Fruit fly (Drosophila melanogaster) whole organism, embryonic: Measurements from ENCODE around the gene woc.

Source experiments
- Atf6 ChIP-seq: fragments of 200-800 bp; sonication (Bioruptor generic); IDR thresholded peaks from 2 replicates; pipeline ENCODE4 v1.3.6; 2022; ENCODE audit warnings: missing biosample characterization, missing genetic modification characterization
- Bteb2 ChIP-seq: fragments of 200-800 bp; sonication (Bioruptor generic); optimal IDR thresholded peaks from 2 replicates; lab custom pipeline; 2016; ENCODE audit warnings: missing biosample characterization, missing genetic modification characterization
- CG1024 ChIP-seq: fragments of 200-800 bp; sonication (Bioruptor generic); IDR thresholded peaks from 2 replicates; pipeline ENCODE4 v1.3.6; 2022; ENCODE audit warnings: missing biosample characterization, missing genetic modification characterization
- CG10274 ChIP-seq: fragments of 200-800 bp; sonication (Bioruptor generic); optimal IDR thresholded peaks from 3 replicates; lab custom pipeline; 2017; ENCODE audit warnings: missing biosample characterization, mild to moderate bottlenecking, missing genetic modification characterization
- CG10366 ChIP-seq: fragments of 200-800 bp; sonication (Bioruptor generic); IDR thresholded peaks from 2 replicates; pipeline ENCODE4 v1.3.6; 2022; ENCODE audit warnings: missing biosample characterization, missing genetic modification characterization
- CG12659 ChIP-seq: fragments of 200-800 bp; sonication (Bioruptor generic); optimal IDR thresholded peaks from 3 replicates; lab custom pipeline; 2017; ENCODE audit warnings: mild to moderate bottlenecking, missing biosample characterization, missing genetic modification reagents, missing genetic modification characterization
- CG12744 ChIP-seq: fragments of 200-800 bp; sonication (Bioruptor generic); optimal IDR thresholded peaks from 2 replicates; lab custom pipeline; 2016; ENCODE audit warnings: missing biosample characterization, missing genetic modification characterization
- CG13287 ChIP-seq: fragments of 200-800 bp; sonication (Bioruptor generic); IDR thresholded peaks from 2 replicates; pipeline ENCODE4 v1.3.6; 2022; ENCODE audit warnings: missing biosample characterization, missing genetic modification characterization; ENCODE audit not compliant: partially characterized antibody
- CG14441 ChIP-seq: fragments of 200-800 bp; sonication (Bioruptor generic); IDR thresholded peaks from 2 replicates; pipeline ENCODE4 v1.3.6; 2022; ENCODE audit warnings: missing biosample characterization, missing genetic modification characterization
- CG1647 ChIP-seq: fragments of 200-800 bp; sonication (Bioruptor generic); optimal IDR thresholded peaks from 3 replicates; lab custom pipeline; 2016; ENCODE audit warnings: missing biosample characterization, missing genetic modification characterization
- CG18011 ChIP-seq: fragments of 200-800 bp; sonication (Bioruptor generic); optimal IDR thresholded peaks from 2 replicates; lab custom pipeline; 2017; ENCODE audit warnings: missing biosample characterization, missing genetic modification characterization, mild to moderate bottlenecking, moderate library complexity, missing genotype
- CG2199 ChIP-seq: fragments of 200-800 bp; sonication (Bioruptor generic); IDR thresholded peaks from 3 replicates; pipeline ENCODE4 v1.3.6; 2022; ENCODE audit warnings: missing biosample characterization, missing genetic modification characterization
- CG33557 ChIP-seq: fragments of 200-800 bp; sonication (Bioruptor generic); optimal IDR thresholded peaks from 2 replicates; lab custom pipeline; 2019; ENCODE audit warnings: missing biosample characterization, mild to moderate bottlenecking, missing genetic modification characterization, moderate library complexity
- CG34224 ChIP-seq: fragments of 200-800 bp; sonication (Bioruptor generic); IDR thresholded peaks from 3 replicates; pipeline ENCODE4 v1.3.6; 2022; ENCODE audit warnings: missing biosample characterization, missing genetic modification characterization; ENCODE audit not compliant: partially characterized antibody
- CG3726 ChIP-seq: fragments of 200-800 bp; sonication (Bioruptor generic); IDR thresholded peaks from 3 replicates; pipeline ENCODE4, ENCODE4 v1.3.6; 2022; ENCODE audit warnings: missing biosample characterization, missing genetic modification characterization
- CG4328 ChIP-seq: fragments of 200-800 bp; sonication (Bioruptor generic); optimal IDR thresholded peaks from 3 replicates; lab custom pipeline; 2017; ENCODE audit warnings: missing biosample characterization, missing genetic modification reagents, missing genetic modification characterization
- CG43689 ChIP-seq: fragments of 200-800 bp; sonication (Bioruptor generic); IDR thresholded peaks from 2 replicates; pipeline ENCODE4 v1.3.6; 2022; ENCODE audit warnings: missing biosample characterization, missing genetic modification characterization
- CG7839 ChIP-seq: fragments of 200-800 bp; sonication (Bioruptor generic); optimal IDR thresholded peaks from 3 replicates; lab custom pipeline; 2018; ENCODE audit warnings: missing biosample characterization, mild to moderate bottlenecking, missing genetic modification characterization, moderate library complexity
- CG8388 ChIP-seq: fragments of 200-800 bp; sonication (Bioruptor generic); optimal IDR thresholded peaks from 2 replicates; lab custom pipeline; 2019; ENCODE audit warnings: missing biosample characterization, mild to moderate bottlenecking, missing genetic modification characterization, moderate library complexity
- Drgx ChIP-seq: fragments of 200-800 bp; sonication (Bioruptor generic); IDR thresholded peaks from 2 replicates; pipeline ENCODE4 v1.3.6; 2022; ENCODE audit warnings: missing biosample characterization, missing genetic modification characterization
- ERR ChIP-seq: fragments of 200-800 bp; sonication (Bioruptor generic); optimal IDR thresholded peaks from 2 replicates; lab custom pipeline; 2016; ENCODE audit warnings: missing biosample characterization, missing genetic modification characterization
- HLH3B ChIP-seq: fragments of 200-800 bp; sonication (Bioruptor generic); IDR thresholded peaks from 2 replicates; pipeline ENCODE4 v1.3.6; 2022; ENCODE audit warnings: missing biosample characterization, missing genetic modification characterization
- Med ChIP-seq: fragments of 200-800 bp; sonication (Bioruptor generic); peaks from one replicate; lab custom pipeline; 2016; ENCODE audit warnings: missing biosample characterization, missing genetic modification characterization, mild to moderate bottlenecking, inconsistent platforms, moderate library complexity
- Meics ChIP-seq: fragments of 200-800 bp; sonication (Bioruptor generic); optimal IDR thresholded peaks from 2 replicates; lab custom pipeline; 2017; ENCODE audit warnings: missing biosample characterization, mild to moderate bottlenecking, missing genetic modification characterization
- Nf-YC ChIP-seq: fragments of 200-800 bp; optimal IDR thresholded peaks from 3 replicates; lab custom pipeline; 2019; ENCODE audit warnings: missing biosample characterization, mild to moderate bottlenecking, missing genetic modification characterization, moderate library complexity
- Ptx1 ChIP-seq: fragments of 200-800 bp; sonication (Bioruptor generic); IDR thresholded peaks from 2 replicates; pipeline ENCODE4 v1.3.6; 2022; ENCODE audit warnings: missing biosample characterization, missing genetic modification characterization
- Side ChIP-seq: fragments of 200-800 bp; sonication (Bioruptor generic); optimal IDR thresholded peaks from 2 replicates; lab custom pipeline; 2016; ENCODE audit warnings: missing biosample characterization, missing genetic modification characterization
- caup ChIP-seq: fragments of 200-800 bp; sonication (Bioruptor generic); optimal IDR thresholded peaks from 3 replicates; lab custom pipeline; 2017; ENCODE audit warnings: missing biosample characterization, mild to moderate bottlenecking, missing genetic modification characterization, moderate library complexity; ENCODE audit not compliant: severe bottlenecking
- crp ChIP-seq, 2 experiments: fragments of 200-800 bp; sonication (Bioruptor generic); optimal IDR thresholded peaks; 2 replicates in 1 of 2; 3 replicates in 1 of 2; lab custom pipeline; 2017; ENCODE audit warnings: missing biosample characterization in 2 of 2, missing genetic modification characterization in 2 of 2, mild to moderate bottlenecking in 1 of 2, moderate library complexity in 1 of 2
- ems ChIP-seq: fragments of 200-800 bp; sonication (Bioruptor generic); optimal IDR thresholded peaks from 3 replicates; lab custom pipeline; 2016; ENCODE audit warnings: missing biosample characterization, missing genetic modification characterization
- esg ChIP-seq: fragments of 200-800 bp; sonication (Bioruptor generic); conservative IDR thresholded peaks from 2 replicates; pipeline ENCODE4 v1.3.6; 2022; ENCODE audit warnings: missing biosample characterization, missing genetic modification characterization
- eve ChIP-seq, 2 experiments: fragments of >200 bp; optimal IDR thresholded peaks; 2 replicates each; lab custom pipeline; 2017; ENCODE audit warnings: missing biosample characterization in 2 of 2, missing genetic modification characterization in 2 of 2
- eyg ChIP-seq: fragments of 200-800 bp; sonication (Bioruptor generic); optimal IDR thresholded peaks from 3 replicates; lab custom pipeline; 2016; ENCODE audit warnings: missing biosample characterization, missing genetic modification characterization
- ind ChIP-seq: fragments of 200-800 bp; sonication (Bioruptor generic); optimal IDR thresholded peaks from 3 replicates; lab custom pipeline; 2016; ENCODE audit warnings: missing biosample characterization, missing genetic modification characterization
- klu ChIP-seq: fragments of 200-800 bp; sonication (Bioruptor generic); IDR thresholded peaks from 2 replicates; pipeline ENCODE4 v1.3.6; 2022; ENCODE audit warnings: missing biosample characterization, missing genetic modification characterization
- lbe ChIP-seq: fragments of 200-800 bp; sonication (Bioruptor generic); optimal IDR thresholded peaks from 2 replicates; lab custom pipeline; 2016; ENCODE audit warnings: missing biosample characterization, mild to moderate bottlenecking, missing genetic modification characterization
- lov ChIP-seq, 2 experiments: fragments of 200-800 bp in 1 of 2; fragments of >200 bp in 1 of 2; sonication (Bioruptor generic) in 1 of 2; IDR thresholded peaks in 1 of 2; optimal IDR thresholded peaks in 1 of 2; 2 replicates in 1 of 2; 3 replicates in 1 of 2; pipeline versions ENCODE4 v1.3.6 to Lab custom; 2017 to 2022; ENCODE audit warnings: missing biosample characterization in 1 of 2, missing genetic modification characterization in 1 of 2
- nom ChIP-seq: fragments of 200-800 bp; sonication (Bioruptor generic); optimal IDR thresholded peaks from 2 replicates; lab custom pipeline; 2017; ENCODE audit warnings: missing biosample characterization, missing genetic modification characterization, mild to moderate bottlenecking, moderate library complexity, missing genetic modification reagents
- oc ChIP-seq: fragments of 200-800 bp; sonication (Bioruptor generic); optimal IDR thresholded peaks from 2 replicates; lab custom pipeline; 2018; ENCODE audit warnings: missing biosample characterization, mild to moderate bottlenecking, missing genetic modification characterization, moderate library complexity
- prd ChIP-seq, 3 experiments: fragments of >200 bp in 2 of 3; fragments of 200-800 bp in 1 of 3; sonication (Bioruptor generic) in 1 of 3; optimal IDR thresholded peaks in 2 of 3; IDR thresholded peaks in 1 of 3; 2 replicates in 2 of 3; 3 replicates in 1 of 3; pipeline versions ENCODE4 v1.3.6 to Lab custom; 2017 to 2022; ENCODE audit warnings: missing biosample characterization in 1 of 3, missing genetic modification characterization in 1 of 3
- pum ChIP-seq: fragments of 200-800 bp; sonication (Bioruptor generic); optimal IDR thresholded peaks from 2 replicates; lab custom pipeline; 2016; ENCODE audit warnings: missing biosample characterization, missing genetic modification characterization
- repo ChIP-seq: fragments of 200-800 bp; sonication (Bioruptor generic); optimal IDR thresholded peaks from 2 replicates; lab custom pipeline; 2016; ENCODE audit warnings: missing biosample characterization, missing genetic modification characterization
- sens ChIP-seq: fragments of 200-800 bp; sonication (Bioruptor generic); peaks from one replicate; lab custom pipeline; 2016; ENCODE audit warnings: missing biosample characterization, missing genetic modification characterization
- slbo ChIP-seq: fragments of 200-800 bp; sonication (Bioruptor generic); IDR thresholded peaks from 2 replicates; pipeline ENCODE4 v1.3.6; 2022; ENCODE audit warnings: missing biosample characterization, missing genetic modification characterization
- vnd ChIP-seq: fragments of 200-800 bp; sonication (Bioruptor generic); IDR thresholded peaks from 3 replicates; pipeline ENCODE4 v1.3.6; 2022; ENCODE audit warnings: missing biosample characterization, missing genetic modification characterization; ENCODE audit not compliant: partially characterized antibody
- vvl ChIP-seq: fragments of 200-800 bp; sonication (Bioruptor generic); IDR thresholded peaks from 2 replicates; pipeline ENCODE4 v1.3.6; 2022; ENCODE audit warnings: missing biosample characterization, missing genetic modification characterization
- yki ChIP-seq: fragments of >200 bp; optimal IDR thresholded peaks from 3 replicates; lab custom pipeline; 2018

Gene woc

DNA sequence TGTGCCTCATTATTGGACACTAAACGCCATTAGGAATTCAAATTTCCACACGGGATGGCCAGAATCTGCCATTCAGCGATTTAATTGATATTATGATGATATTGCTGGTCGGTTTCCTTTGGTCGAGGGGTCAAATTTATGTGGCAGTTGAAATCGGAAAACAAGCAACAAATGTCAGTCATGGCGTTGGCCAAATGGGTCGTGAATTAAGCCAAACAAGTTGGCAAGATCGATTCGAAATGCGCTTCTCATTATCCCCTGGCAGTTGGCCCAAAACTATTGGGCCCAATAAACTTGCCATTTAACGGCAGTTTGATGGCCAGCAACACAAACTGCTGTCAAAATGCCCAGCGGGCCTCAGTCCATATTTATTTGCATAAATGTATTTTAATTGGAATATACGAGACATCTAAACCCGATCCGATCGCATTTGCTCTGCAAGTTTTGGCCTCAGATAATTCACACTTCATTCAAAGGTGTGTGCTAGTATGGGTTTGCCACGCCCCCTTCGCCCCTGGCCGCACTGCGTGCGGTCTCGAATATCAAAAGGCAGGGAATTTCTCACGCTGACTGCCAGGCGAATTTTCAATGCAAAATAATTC, 50.8 kb downstream of the woc start (continued):
- no peak for TF ChIP-seq CG14441 (GFP tag; lab: Robert Waterston, UW)
- no peak for TF ChIP-seq CG13287 (GFP tag; lab: Robert Waterston, UW)
- TF ChIP-seq CG10366 (GFP tag; lab: Robert Waterston, UW), result no peak
- 0 out of 3 replicates have a peak, but pooled peaks have one; percentile 23 for TF ChIP-seq CG3726 (GFP tag; lab: Robert Waterston, UW)
- TF ChIP-seq slbo (GFP tag; lab: Robert Waterston, UW), result no peak
- TF ChIP-seq vvl (GFP tag; lab: Robert Waterston, UW), result peak; percentile 63
- TF ChIP-seq CG43689, result no peak
- TF ChIP-seq repo (GFP tag; lab: Kevin White, UChicago), result no peak
- no peak for TF ChIP-seq Side (GFP tag; lab: Kevin White, UChicago)
- TF ChIP-seq nom (GFP tag; lab: Kevin White, UChicago), result no peak
- TF ChIP-seq CG8388 (GFP tag; lab: Kevin White, UChicago), result no peak
- no peak for TF ChIP-seq Nf-YC (tag; lab: Kevin White, UChicago)
- no peak for TF ChIP-seq ERR (GFP tag; lab: Kevin White, UChicago)
- TF ChIP-seq klu (GFP tag; lab: Robert Waterston, UW), result no peak
- TF ChIP-seq yki, result no peak

DNA sequence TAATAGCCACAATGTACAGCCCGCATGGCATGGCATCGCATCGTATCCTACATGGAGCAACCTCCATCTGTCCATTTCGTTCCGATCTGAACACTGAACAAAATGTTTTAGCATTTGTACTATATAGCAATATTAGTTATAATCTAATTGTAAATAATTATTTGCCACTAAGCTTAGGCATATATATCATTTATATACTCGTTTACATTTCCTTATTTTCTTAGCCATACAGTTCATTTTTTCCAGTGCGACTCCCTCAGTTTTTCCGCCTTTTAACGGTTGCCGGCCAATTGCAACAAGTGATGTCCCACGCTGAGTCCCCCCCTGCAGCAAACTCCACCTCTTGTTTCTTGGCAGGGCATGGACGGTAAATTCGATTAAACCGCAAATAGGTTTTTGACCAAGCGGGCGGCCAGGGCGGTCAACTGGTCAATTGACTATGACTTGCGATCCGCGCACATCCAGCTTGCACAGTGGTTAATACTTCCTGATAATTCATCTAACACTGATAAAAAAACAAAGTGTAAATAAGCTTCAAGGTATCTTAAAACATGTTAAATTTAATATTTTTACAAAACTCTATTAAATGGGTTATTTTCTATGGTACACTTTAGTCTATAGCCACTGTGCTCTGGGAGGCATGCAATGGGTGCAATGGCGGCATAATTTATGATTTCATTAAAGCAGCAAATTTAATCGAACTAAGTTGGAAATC, 54.1 kb downstream of the woc start:
- no peak for TF ChIP-seq CG8388 (GFP tag; lab: Kevin White, UChicago)
- no peak for TF ChIP-seq CG10274
- no peak for TF ChIP-seq eve (GFP tag; optimal IDR thresholded peaks at IDR 0.05; lab: Kevin White, UChicago)
- TF ChIP-seq CG33557 (GFP tag; lab: Kevin White, UChicago), result no peak
- TF ChIP-seq CG4328 (GFP tag; lab: Kevin White, UChicago), result no peak
- no peak for TF ChIP-seq crp (GFP tag; optimal IDR thresholded peaks at IDR 0.05; lab: Kevin White, UChicago)
- TF ChIP-seq Ptx1 (GFP tag; lab: Robert Waterston, UW), result 0 out of 2 replicates have a peak, but pooled peaks have one; percentile 6
- no peak for TF ChIP-seq vnd (GFP tag; lab: Robert Waterston, UW)
- no peak for TF ChIP-seq ind (GFP tag; lab: Kevin White, UChicago)
- TF ChIP-seq CG12744 (GFP tag; lab: Kevin White, UChicago), result no peak
- TF ChIP-seq lov (optimal IDR thresholded peaks at IDR 0.05; lab: Kevin White, UChicago), result no peak
- no peak for TF ChIP-seq lov (GFP tag; IDR thresholded peaks at IDR 0.05; lab: Robert Waterston, UW)
- no peak for TF ChIP-seq CG18011 (GFP tag; lab: Kevin White, UChicago)
- TF ChIP-seq CG2199 (GFP tag; lab: Robert Waterston, UW), result no peak
- TF ChIP-seq CG1024 (GFP tag; lab: Robert Waterston, UW), result no peak
- peak; percentile 12; the same call in 1 of the 2 replicates for TF ChIP-seq Drgx (GFP tag; lab: Robert Waterston, UW)
- TF ChIP-seq pum (GFP tag; lab: Kevin White, UChicago), result no peak
- 0 out of 2 replicates have a peak, but pooled peaks have one; percentile 14 for TF ChIP-seq esg (GFP tag; lab: Robert Waterston, UW)
- TF ChIP-seq CG1647 (GFP tag; lab: Kevin White, UChicago), result no peak
- TF ChIP-seq sens (GFP tag; lab: Kevin White, UChicago), result peak; percentile 27
- no peak for TF ChIP-seq Bteb2
- peak; percentile 25 for TF ChIP-seq Med
- TF ChIP-seq lbe, result no peak
- TF ChIP-seq Atf6 (GFP tag; lab: Robert Waterston, UW), result no peak
- no peak for TF ChIP-seq caup
- no peak for TF ChIP-seq oc (tag; lab: Kevin White, UChicago)
- TF ChIP-seq ems (GFP tag; lab: Kevin White, UChicago), result no peak
- TF ChIP-seq HLH3B (GFP tag; lab: Robert Waterston, UW), result 0 out of 2 replicates have a peak, but pooled peaks have one; percentile 27
- no peak for TF ChIP-seq CG7839 (tag; lab: Kevin White, UChicago)
- TF ChIP-seq Meics (GFP tag; lab: Kevin White, UChicago), result no peak
- no peak for TF ChIP-seq CG34224 (GFP tag; lab: Robert Waterston, UW)
- no peak for TF ChIP-seq CG12659 (GFP tag; lab: Kevin White, UChicago)
- TF ChIP-seq prd (optimal IDR thresholded peaks at IDR 0.05; lab: Kevin White, UChicago), result no peak
- peak; percentile 20; the same call in 1 of the 3 replicates for TF ChIP-seq prd (GFP tag; IDR thresholded peaks at IDR 0.05; lab: Robert Waterston, UW)
- no peak for TF ChIP-seq eyg (GFP tag; lab: Kevin White, UChicago)
